Fruit fly (Drosophila melanogaster) whole organism, pupa: Measurements from ENCODE around the gene CG15468.

Experiments used
- CG8159 ChIP-seq: fragments of 200-800 bp; sonication (Bioruptor generic); optimal IDR thresholded peaks from 3 replicates; lab custom pipeline; 2018; ENCODE audit warnings: missing biosample characterization, mild to moderate bottlenecking, missing genetic modification characterization, moderate library complexity
- gl ChIP-seq: fragments of 200-800 bp; sonication (Bioruptor generic); optimal IDR thresholded peaks from 2 replicates; lab custom pipeline; 2018; ENCODE audit warnings: missing biosample characterization, mild to moderate bottlenecking, missing genetic modification characterization

DNA sequence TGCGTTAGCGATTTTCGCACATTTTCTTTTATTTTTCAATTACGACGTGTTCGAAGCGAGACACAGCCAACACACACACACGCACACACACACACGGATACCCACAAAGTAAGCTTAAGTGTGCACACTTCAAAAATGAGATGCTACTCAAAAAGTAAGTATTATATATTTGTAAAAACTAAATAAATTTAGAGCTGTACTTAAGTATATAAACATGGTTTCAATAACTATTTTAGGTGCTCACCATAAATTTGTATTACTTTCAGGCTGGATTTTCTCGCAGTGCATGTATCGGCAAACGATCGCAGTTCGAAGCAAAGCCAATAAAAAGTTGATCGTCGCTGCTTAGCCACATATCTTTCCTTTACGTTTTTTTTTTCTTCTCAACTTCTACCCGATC is 4.7 kb upstream of the CG15468 start:
- TF ChIP-seq CG8159 (no peak), gl (tag; lab: Kevin White, UChicago) (no peak)
